Fruit fly (Drosophila melanogaster): Measurements from ENCODE around the gene RpL24.

RpL24 gene

DNA sequence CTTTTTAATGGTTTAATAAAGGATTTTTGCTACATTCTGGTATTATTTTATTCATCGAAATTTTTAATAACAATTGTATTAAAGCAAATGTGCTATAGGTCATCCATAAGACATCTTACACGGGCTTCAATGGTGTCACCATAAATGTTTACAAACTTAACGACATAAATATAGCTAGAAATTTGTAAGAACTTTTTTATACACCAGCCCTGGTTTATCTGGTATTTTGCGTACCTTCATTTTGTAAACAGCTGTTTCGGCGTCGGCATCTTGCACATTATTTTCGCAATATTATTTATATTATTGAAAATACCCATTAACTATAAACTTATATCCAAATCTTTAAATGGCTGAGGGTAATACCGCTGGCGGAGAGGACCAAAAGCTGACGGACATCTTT lies 27.6 kb downstream of the RpL24 start, which contains the start of gene Tap42:
Gene Tap42, plus strand, starts transcription at position 240 of the 400 bp plus-strand sequence.
- TF ChIP-seq CG8301 (tag; optimal IDR thresholded peaks at IDR 0.05) (no peak), CG32121 (GFP tag; IDR thresholded peaks at IDR 0.05) (no peak)

DNA sequence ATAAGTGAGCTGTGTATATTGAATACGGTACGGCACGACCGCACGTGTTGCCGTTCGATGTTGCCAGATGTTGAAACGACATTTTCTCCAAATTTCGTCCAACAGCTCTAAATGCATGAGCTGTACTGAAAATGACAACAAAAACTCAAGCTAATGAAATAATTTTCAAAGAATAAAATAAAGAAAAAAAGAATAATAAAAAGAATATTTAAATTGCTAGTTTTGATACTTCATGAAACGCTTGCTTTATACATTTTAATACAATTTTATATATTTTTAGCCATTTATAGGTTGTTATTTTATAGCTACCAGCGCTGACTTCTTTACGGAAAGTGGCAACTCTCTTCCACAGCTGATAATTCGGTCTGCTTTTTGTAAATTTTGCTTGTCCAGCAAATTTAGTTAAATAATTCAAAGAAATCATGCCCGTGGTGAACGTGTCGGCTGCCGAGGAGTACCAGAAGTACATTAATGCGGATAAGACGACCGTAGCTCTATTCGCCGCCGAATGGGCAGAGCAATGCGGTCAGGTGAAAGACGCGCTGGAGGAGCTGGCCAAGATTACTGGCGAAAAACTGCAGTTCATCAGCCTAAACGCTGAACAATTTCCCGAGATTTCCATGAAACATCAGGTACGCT lies 28.7 kb downstream of the RpL24 start, which contains the start of the genes Nnp-1 and Grx3:
Gene Nnp-1, minus strand, starts transcription at position 81 of the 639 bp plus-strand sequence.
Gene Grx3, plus strand, starts transcription at position 339 of the 639 bp plus-strand sequence.
- 0 out of 2 replicates have a peak, but pooled peaks have one; percentile 35 for TF ChIP-seq CG32121 (GFP tag; IDR thresholded peaks at IDR 0.05)
- peak; percentile 39 for TF ChIP-seq CG9948 (tag; optimal IDR thresholded peaks at IDR 0.05)
- no peak for TF ChIP-seq fd96Ca (GFP tag; IDR thresholded peaks at IDR 0.05)
- TF ChIP-seq CG12605 (GFP tag; IDR thresholded peaks at IDR 0.05), result no peak
- no peak for TF ChIP-seq EcR (GFP tag; optimal IDR thresholded peaks at IDR 0.05)
- TF ChIP-seq CG14655 (GFP tag; optimal IDR thresholded peaks at IDR 0.05), result no peak
- peak; percentile 30 for TF ChIP-seq D1 (tag; optimal IDR thresholded peaks at IDR 0.05)
- peak; percentile 44 for TF ChIP-seq CG8159 (tag; optimal IDR thresholded peaks at IDR 0.05)
- no peak for TF ChIP-seq CG10348 (GFP tag; IDR thresholded peaks at IDR 0.05)
- no peak for TF ChIP-seq CG4496 (GFP tag; IDR thresholded peaks at IDR 0.05)
- no peak for TF ChIP-seq CG17806 (tag; optimal IDR thresholded peaks at IDR 0.05)
- TF ChIP-seq Snoo (tag; optimal IDR thresholded peaks at IDR 0.05), result peak; percentile 3
- no peak for TF ChIP-seq Pif1B (GFP tag; optimal IDR thresholded peaks at IDR 0.05)
- TF ChIP-seq CG8301 (tag; optimal IDR thresholded peaks at IDR 0.05), result no peak
- TF ChIP-seq Pif1A (GFP tag; optimal IDR thresholded peaks at IDR 0.05), result no peak
- TF ChIP-seq rn (GFP tag; IDR thresholded peaks at IDR 0.05), result 0 out of 2 replicates have a peak, but pooled peaks have one; percentile 13
- TF ChIP-seq Ets98B (GFP tag; IDR thresholded peaks at IDR 0.05), result no peak

DNA sequence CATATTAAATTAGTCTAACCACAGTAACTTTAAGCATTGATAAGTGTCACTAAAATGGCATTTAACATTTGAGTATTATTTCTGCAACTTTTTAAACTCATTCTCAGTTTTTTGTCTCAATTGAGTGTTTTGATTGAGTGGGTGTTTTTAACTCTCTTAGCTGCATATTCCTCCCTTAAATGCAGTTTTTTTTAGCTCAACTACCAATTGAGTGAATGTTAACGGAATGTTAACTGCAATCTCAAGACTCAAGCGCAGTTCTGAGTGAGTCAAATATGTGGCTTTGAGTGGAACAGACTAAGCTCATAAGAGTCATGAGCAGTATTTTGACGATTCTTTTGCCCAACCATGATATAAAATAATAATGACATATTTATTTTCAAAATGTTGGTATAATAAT lies 32.0 kb downstream of the RpL24 start:
- TF ChIP-seq CG34367 (tag; optimal IDR thresholded peaks at IDR 0.05) (no peak), Pif1B (GFP tag; optimal IDR thresholded peaks at IDR 0.05) (no peak), D1 (tag; optimal IDR thresholded peaks at IDR 0.05) (no peak), Ets98B (GFP tag; IDR thresholded peaks at IDR 0.05) (no peak), CG4496 (GFP tag; IDR thresholded peaks at IDR 0.05) (no peak), CG10348 (GFP tag; IDR thresholded peaks at IDR 0.05) (no peak)

DNA sequence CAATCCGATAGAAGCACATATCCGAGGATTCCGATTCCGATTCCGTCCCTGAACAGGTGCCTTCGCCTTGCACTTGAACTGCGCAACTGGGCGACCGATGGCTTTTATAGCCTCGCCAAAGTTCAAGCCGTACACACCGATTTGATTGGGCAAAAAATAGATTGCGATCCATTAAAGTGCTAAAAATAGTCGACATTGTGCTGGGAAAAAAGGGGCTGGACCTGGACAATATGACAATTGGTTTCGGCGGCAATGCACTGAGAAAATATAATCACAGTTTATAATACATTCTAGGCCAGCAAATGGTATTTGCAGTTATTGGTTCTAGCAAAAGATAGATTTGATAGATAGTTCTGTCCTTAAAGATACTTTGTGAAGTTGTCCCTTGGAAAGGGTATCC lies 33.5 kb downstream of the RpL24 start, which contains the start of gene CG9377:
Gene CG9377, minus strand, starts transcription at position 101 of the 400 bp plus-strand sequence.
- TF ChIP-seq Pif1A (GFP tag; optimal IDR thresholded peaks at IDR 0.05) (no peak), CG12605 (GFP tag; IDR thresholded peaks at IDR 0.05) (no peak), fd96Ca (GFP tag; IDR thresholded peaks at IDR 0.05) (no peak), CG34367 (tag; optimal IDR thresholded peaks at IDR 0.05) (no peak), CG10348 (GFP tag; IDR thresholded peaks at IDR 0.05) (no peak), rn (GFP tag; IDR thresholded peaks at IDR 0.05) (no peak), CG9948 (tag; optimal IDR thresholded peaks at IDR 0.05) (no peak), CG15710 (tag; optimal IDR thresholded peaks at IDR 0.05) (no peak), gl (tag; optimal IDR thresholded peaks at IDR 0.05) (no peak), CG13204 (GFP tag; optimal IDR thresholded peaks at IDR 0.05) (no peak), Snoo (tag; optimal IDR thresholded peaks at IDR 0.05) (no peak), Pif1B (GFP tag; optimal IDR thresholded peaks at IDR 0.05) (no peak), CG8301 (tag; optimal IDR thresholded peaks at IDR 0.05) (no peak), CG8159 (tag; optimal IDR thresholded peaks at IDR 0.05) (no peak), EcR (GFP tag; optimal IDR thresholded peaks at IDR 0.05) (no peak), Ets98B (GFP tag; IDR thresholded peaks at IDR 0.05) (no peak), CG17806 (tag; optimal IDR thresholded peaks at IDR 0.05) (no peak)

DNA sequence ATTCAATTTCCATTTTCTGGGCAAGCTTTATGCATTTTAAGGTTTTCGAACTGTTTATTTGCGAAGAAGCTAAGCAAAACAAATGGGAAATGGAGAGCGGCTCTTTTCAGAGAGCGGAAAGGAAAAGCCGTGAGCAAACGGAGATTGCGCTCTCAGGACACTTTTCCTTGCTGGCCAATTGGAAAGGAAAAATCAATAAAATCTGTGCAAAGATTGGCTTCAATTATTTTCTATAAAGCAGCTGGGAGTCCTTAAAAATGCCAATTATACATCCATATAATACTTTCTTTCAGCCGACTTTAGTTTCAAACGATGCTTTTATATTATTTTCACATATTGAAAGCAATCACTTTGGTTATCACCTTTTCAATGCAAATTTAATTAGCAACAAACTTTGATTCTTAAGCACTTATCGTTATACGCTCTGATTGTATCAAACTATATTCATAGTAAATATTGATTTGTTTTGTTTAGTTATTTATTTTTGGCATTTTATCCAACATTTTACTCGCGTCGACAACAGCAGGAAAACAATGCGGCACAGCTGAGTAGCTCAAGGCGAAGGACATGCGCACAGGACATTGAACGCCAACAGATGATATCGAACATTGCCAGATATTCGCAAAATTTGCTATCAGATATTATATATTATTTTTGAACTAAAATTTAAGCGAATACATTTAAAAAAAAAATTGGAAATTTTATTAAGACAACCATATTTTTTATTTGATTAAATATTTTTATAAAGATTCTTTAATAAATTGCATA lies 40.2 kb downstream of the RpL24 start, which contains the start of gene CG9395:
Gene CG9395, minus strand, starts transcription at position 494 of the 768 bp plus-strand sequence.
- TF ChIP-seq gl (tag; optimal IDR thresholded peaks at IDR 0.05), result no peak
- TF ChIP-seq CG13204 (GFP tag; optimal IDR thresholded peaks at IDR 0.05), result no peak
- no peak for TF ChIP-seq CG17806 (tag; optimal IDR thresholded peaks at IDR 0.05)
- no peak for TF ChIP-seq rn (GFP tag; IDR thresholded peaks at IDR 0.05)

DNA sequence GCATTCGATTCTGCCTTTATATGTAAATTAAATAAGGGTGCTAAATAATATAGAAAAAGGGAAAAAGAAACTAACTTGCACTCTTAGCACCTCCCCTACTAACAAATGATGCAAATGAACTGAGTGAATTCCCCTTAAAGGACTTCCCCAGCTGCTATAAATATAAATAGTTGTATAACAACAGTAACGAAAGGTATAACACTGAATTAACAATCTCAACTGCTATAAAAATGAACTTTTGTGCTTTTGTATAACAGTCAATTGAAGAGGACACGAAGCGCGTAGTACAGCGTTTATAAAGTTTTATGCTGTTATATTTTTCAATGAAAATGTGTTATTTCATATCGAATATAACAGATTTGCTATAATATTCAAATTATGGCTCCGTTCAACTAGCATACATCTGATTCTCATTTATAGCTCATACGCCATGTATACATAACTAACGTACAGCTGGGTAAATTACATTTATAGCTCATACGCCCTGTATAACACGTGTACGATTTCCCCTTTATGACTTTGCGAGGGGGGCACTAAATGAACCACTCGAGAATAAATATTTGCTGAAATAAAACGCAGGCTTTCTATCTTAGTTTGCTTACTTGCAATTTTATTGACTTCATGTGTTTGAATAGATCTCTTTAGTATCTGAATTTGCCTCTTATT lies 45.6 kb downstream of the RpL24 start:
- TF ChIP-seq CG14655 (GFP tag; optimal IDR thresholded peaks at IDR 0.05), result no peak
- no peak for TF ChIP-seq CG8159 (tag; optimal IDR thresholded peaks at IDR 0.05)
- no peak for TF ChIP-seq CG15710 (tag; optimal IDR thresholded peaks at IDR 0.05)
- no peak for TF ChIP-seq CG12605 (GFP tag; IDR thresholded peaks at IDR 0.05)
- TF ChIP-seq CG10348 (GFP tag; IDR thresholded peaks at IDR 0.05), result no peak
- no peak for TF ChIP-seq CG34367 (tag; optimal IDR thresholded peaks at IDR 0.05)
- no peak for TF ChIP-seq Pif1B (GFP tag; optimal IDR thresholded peaks at IDR 0.05)
- no peak for TF ChIP-seq CG9948 (tag; optimal IDR thresholded peaks at IDR 0.05)
- no peak for TF ChIP-seq Snoo (tag; optimal IDR thresholded peaks at IDR 0.05)
